Worm (Caenorhabditis elegans) whole organism, L2 larva: Measurements from ENCODE around the gene T09A5.14.

Experiments
- C34F6.9 ChIP-seq: fragments of 150-350 bp; optimal IDR thresholded peaks from 2 replicates; lab custom pipeline; 2014; ENCODE audit warnings: missing biosample characterization, missing genetic modification characterization
- ceh-16 ChIP-seq: fragments of 150-350 bp; optimal IDR thresholded peaks from 2 replicates; lab custom pipeline; 2014; ENCODE audit warnings: missing biosample characterization, missing genetic modification characterization
- fos-1 ChIP-seq: fragments of 150-350 bp; optimal IDR thresholded peaks from 2 replicates; lab custom pipeline; 2014; ENCODE audit warnings: missing biosample characterization, missing genetic modification characterization
- lsy-2 ChIP-seq, 2 experiments: fragments of 150-350 bp in 1 of 2; sonication (generic microtip) in 1 of 2; optimal IDR thresholded peaks; 2 replicates each; lab custom pipeline; 2014 to 2017; ENCODE audit warnings: missing biosample characterization in 2 of 2, missing genetic modification characterization in 2 of 2
- nhr-11 ChIP-seq: fragments of 150-350 bp; optimal IDR thresholded peaks from 2 replicates; lab custom pipeline; 2014; ENCODE audit warnings: missing biosample characterization, missing genetic modification characterization
- nhr-237 ChIP-seq: fragments of 150-350 bp; optimal IDR thresholded peaks from 2 replicates; lab custom pipeline; 2014; ENCODE audit warnings: missing biosample characterization, missing genetic modification characterization
- snpc-4 ChIP-seq: fragments of 150-350 bp; optimal IDR thresholded peaks from 2 replicates; lab custom pipeline; 2014; ENCODE audit warnings: missing biosample characterization, missing genetic modification characterization

DNA sequence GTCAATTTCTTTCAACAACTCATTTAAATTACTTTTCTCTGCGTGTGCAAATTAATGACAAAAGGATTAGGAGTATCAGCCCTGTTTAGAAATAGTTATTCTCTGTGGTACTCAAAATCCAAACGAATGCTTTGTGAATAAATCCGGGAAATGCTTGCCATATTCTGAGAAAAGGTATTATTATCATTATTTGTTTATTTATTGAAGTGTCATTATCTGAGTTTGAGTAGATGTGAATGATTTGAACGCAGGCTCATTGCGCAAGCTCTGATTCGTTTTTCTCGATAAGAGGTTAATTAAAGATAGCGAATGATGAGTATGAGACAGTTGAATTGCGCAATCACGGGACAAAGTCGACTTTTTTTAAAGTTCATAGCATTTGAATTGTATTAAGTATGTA is 4.3 kb upstream of the T09A5.14 start:
- TF ChIP-seq ceh-16 (no peak), snpc-4 (tag; lab: Kevin White, UChicago) (no peak), lsy-2 (tag; optimal IDR thresholded peaks at IDR 0.05; lab: Kevin White, UChicago) (no peak), nhr-11 (tag; lab: Kevin White, UChicago) (no peak), nhr-237 (tag; lab: Kevin White, UChicago) (no peak), fos-1 (tag; lab: Kevin White, UChicago) (no peak), C34F6.9 (tag; lab: Kevin White, UChicago) (no peak)
